Fruit fly (Drosophila melanogaster) whole organism, embryonic: Measurements from ENCODE around the gene CG32040.

Experiments used
- Asciz ChIP-seq: fragments of 200-800 bp; sonication (Bioruptor generic); optimal IDR thresholded peaks from 2 replicates; lab custom pipeline; 2017; ENCODE audit warnings: missing biosample characterization, mild to moderate bottlenecking, missing genetic modification characterization, missing genetic modification reagents
- Atf-2 ChIP-seq: fragments of 200-800 bp; sonication (Bioruptor generic); optimal IDR thresholded peaks from 2 replicates; lab custom pipeline; 2016; ENCODE audit warnings: missing biosample characterization, missing genetic modification characterization
- CG10321 ChIP-seq: fragments of 200-800 bp; sonication (Bioruptor generic); IDR thresholded peaks from 2 replicates; pipeline ENCODE4 v1.3.6; 2022; ENCODE audit warnings: missing biosample characterization, missing genetic modification characterization
- CG13894 ChIP-seq: fragments of 200-800 bp; sonication (Bioruptor generic); optimal IDR thresholded peaks from 3 replicates; lab custom pipeline; 2018; ENCODE audit warnings: missing biosample characterization, mild to moderate bottlenecking, missing genetic modification characterization, moderate library complexity
- CG15479 ChIP-seq: fragments of 200-800 bp; sonication (Bioruptor generic); optimal IDR thresholded peaks from 3 replicates; lab custom pipeline; 2019; ENCODE audit warnings: missing biosample characterization, mild to moderate bottlenecking, missing genetic modification characterization, moderate library complexity
- CG15514 ChIP-seq: fragments of 200-800 bp; sonication (Bioruptor generic); optimal IDR thresholded peaks from 3 replicates; lab custom pipeline; 2017; ENCODE audit warnings: missing biosample characterization, missing genetic modification characterization, mild to moderate bottlenecking, moderate library complexity, missing genetic modification reagents
- CG15601 ChIP-seq: fragments of 200-800 bp; sonication (Bioruptor generic); optimal IDR thresholded peaks from 3 replicates; lab custom pipeline; 2019; ENCODE audit warnings: missing biosample characterization, mild to moderate bottlenecking, missing genetic modification characterization, moderate library complexity
- CG17385 ChIP-seq: fragments of 200-800 bp; sonication (Bioruptor generic); optimal IDR thresholded peaks from 3 replicates; lab custom pipeline; 2018; ENCODE audit warnings: missing biosample characterization, mild to moderate bottlenecking, missing genetic modification characterization
- CG1832 ChIP-seq: fragments of 200-800 bp; sonication (Bioruptor generic); optimal IDR thresholded peaks from 2 replicates; lab custom pipeline; 2017; ENCODE audit warnings: missing biosample characterization, mild to moderate bottlenecking, missing genetic modification characterization, inconsistent platforms
- CG18619 ChIP-seq: fragments of 200-800 bp; sonication (Bioruptor generic); optimal IDR thresholded peaks from 3 replicates; lab custom pipeline; 2017; ENCODE audit warnings: missing biosample characterization, mild to moderate bottlenecking, missing genetic modification characterization
- CG32532 ChIP-seq: fragments of 200-800 bp; sonication (Bioruptor generic); IDR thresholded peaks from 2 replicates; pipeline ENCODE4 v1.3.6; 2022; ENCODE audit warnings: missing biosample characterization, missing genetic modification characterization
- CG6813 ChIP-seq: fragments of 200-800 bp; sonication (Bioruptor generic); optimal IDR thresholded peaks from 2 replicates; lab custom pipeline; 2017; ENCODE audit warnings: missing biosample characterization, missing genetic modification characterization, mild to moderate bottlenecking, moderate library complexity, missing genetic modification reagents
- CG7556 ChIP-seq: fragments of 200-800 bp; sonication (Bioruptor generic); optimal IDR thresholded peaks from 2 replicates; lab custom pipeline; 2017; ENCODE audit warnings: missing biosample characterization, mild to moderate bottlenecking, missing genetic modification characterization
- CG8281 ChIP-seq: fragments of 200-800 bp; sonication (Bioruptor generic); optimal IDR thresholded peaks from 2 replicates; lab custom pipeline; 2018; ENCODE audit warnings: missing biosample characterization, mild to moderate bottlenecking, missing genetic modification characterization, moderate library complexity
- CG8359 ChIP-seq: fragments of 200-800 bp; sonication (Bioruptor generic); optimal IDR thresholded peaks from 2 replicates; lab custom pipeline; 2017; ENCODE audit warnings: missing biosample characterization, mild to moderate bottlenecking, missing genetic modification characterization, borderline replicate concordance
- CG8924 ChIP-seq: fragments of 200-800 bp; optimal IDR thresholded peaks from 3 replicates; lab custom pipeline; 2019; ENCODE audit warnings: missing biosample characterization, mild to moderate bottlenecking, missing genetic modification characterization, moderate library complexity
- CG9437 ChIP-seq: fragments of 200-800 bp; sonication (Bioruptor generic); optimal IDR thresholded peaks from 2 replicates; lab custom pipeline; 2018; ENCODE audit warnings: missing biosample characterization, mild to moderate bottlenecking, missing genetic modification characterization
- D ChIP-seq, 2 experiments: fragments of 200-800 bp in 1 of 2; fragments of >200 bp in 1 of 2; sonication (Bioruptor generic) in 1 of 2; optimal IDR thresholded peaks; 2 replicates in 1 of 2; 3 replicates in 1 of 2; lab custom pipeline; 2017; ENCODE audit warnings: mild to moderate bottlenecking in 1 of 2, missing biosample characterization in 1 of 2, missing genetic modification characterization in 1 of 2, missing genetic modification reagents in 1 of 2
- Dbx ChIP-seq: fragments of 200-800 bp; sonication (Bioruptor generic); IDR thresholded peaks from 3 replicates; pipeline ENCODE4 v1.3.6; 2022; ENCODE audit warnings: missing biosample characterization, missing genetic modification characterization
- Drgx ChIP-seq: fragments of 200-800 bp; sonication (Bioruptor generic); IDR thresholded peaks from 2 replicates; pipeline ENCODE4 v1.3.6; 2022; ENCODE audit warnings: missing biosample characterization, missing genetic modification characterization
- Eip74EF ChIP-seq, 2 experiments: fragments of 200-800 bp in 1 of 2; fragments of >200 bp in 1 of 2; sonication (Bioruptor generic) in 1 of 2; optimal IDR thresholded peaks; 2 replicates each; lab custom pipeline; 2017 to 2019; ENCODE audit warnings: missing biosample characterization in 2 of 2, missing genetic modification characterization in 2 of 2, mild to moderate bottlenecking in 1 of 2, moderate library complexity in 1 of 2
- Neu2 ChIP-seq: fragments of 200-800 bp; sonication (Bioruptor generic); optimal IDR thresholded peaks from 3 replicates; lab custom pipeline; 2016; ENCODE audit warnings: missing biosample characterization, missing genetic modification characterization, borderline replicate concordance
- ara ChIP-seq: fragments of 200-800 bp; sonication (Bioruptor generic); IDR thresholded peaks from 2 replicates; pipeline ENCODE4 v1.3.6; 2022; ENCODE audit warnings: missing biosample characterization, missing genetic modification characterization
- bigmax ChIP-seq: fragments of 200-800 bp; sonication (Bioruptor generic); optimal IDR thresholded peaks from 2 replicates; lab custom pipeline; 2018; ENCODE audit warnings: missing biosample characterization, mild to moderate bottlenecking, missing genetic modification characterization
- cg ChIP-seq: fragments of 200-800 bp; sonication (Bioruptor generic); optimal IDR thresholded peaks from 3 replicates; lab custom pipeline; 2019; ENCODE audit warnings: missing biosample characterization, mild to moderate bottlenecking, missing genetic modification characterization, moderate library complexity
- chm ChIP-seq: fragments of 200-800 bp; sonication (Bioruptor generic); IDR thresholded peaks from 2 replicates; pipeline ENCODE4 v1.3.6; 2022; ENCODE audit warnings: missing biosample characterization, missing genetic modification characterization
- ci ChIP-seq: fragments of 200-800 bp; sonication (Bioruptor generic); IDR thresholded peaks from 3 replicates; pipeline ENCODE4 v1.3.6; 2022; ENCODE audit warnings: missing biosample characterization, missing genetic modification characterization
- corto ChIP-seq: fragments of 200-800 bp; sonication (Bioruptor generic); optimal IDR thresholded peaks from 2 replicates; lab custom pipeline; 2016; ENCODE audit warnings: missing biosample characterization, mild to moderate bottlenecking, missing genetic modification characterization, moderate library complexity
- cwo ChIP-seq: fragments of 200-800 bp; sonication (Bioruptor generic); optimal IDR thresholded peaks from 3 replicates; lab custom pipeline; 2017; ENCODE audit warnings: missing biosample characterization, missing genetic modification characterization, mild to moderate bottlenecking, moderate library complexity, missing genetic modification reagents
- dimm ChIP-seq: fragments of 200-800 bp; sonication (Bioruptor generic); IDR thresholded peaks from 2 replicates; pipeline ENCODE4 v1.3.6; 2022; ENCODE audit warnings: missing biosample characterization, missing genetic modification characterization
- disco-r ChIP-seq: fragments of 200-800 bp; sonication (Bioruptor generic); optimal IDR thresholded peaks from 2 replicates; lab custom pipeline; 2016; ENCODE audit warnings: missing biosample characterization, missing genetic modification characterization
- dm ChIP-seq: fragments of 200-800 bp; sonication (Bioruptor generic); optimal IDR thresholded peaks from 3 replicates; lab custom pipeline; 2016; ENCODE audit warnings: missing biosample characterization, missing genetic modification characterization
- gce ChIP-seq: fragments of 200-800 bp; sonication (Bioruptor generic); IDR thresholded peaks from 3 replicates; pipeline ENCODE4 v1.3.6; 2022; ENCODE audit warnings: missing biosample characterization, missing genetic modification characterization
- grau ChIP-seq: fragments of 200-800 bp; optimal IDR thresholded peaks from 3 replicates; lab custom pipeline; 2019; ENCODE audit warnings: missing biosample characterization, mild to moderate bottlenecking, missing genetic modification characterization, moderate library complexity
- her ChIP-seq: fragments of 200-800 bp; sonication (Bioruptor generic); optimal IDR thresholded peaks from 2 replicates; lab custom pipeline; 2016; ENCODE audit warnings: missing biosample characterization, missing genetic modification characterization
- luna ChIP-seq: fragments of 200-800 bp; sonication (Bioruptor generic); optimal IDR thresholded peaks from 2 replicates; lab custom pipeline; 2016; ENCODE audit warnings: missing biosample characterization, missing genetic modification characterization
- pb ChIP-seq: fragments of 200-800 bp; sonication (Bioruptor generic); optimal IDR thresholded peaks from 3 replicates; lab custom pipeline; 2016; ENCODE audit warnings: missing biosample characterization, missing genetic modification characterization
- pros ChIP-seq: fragments of 200-800 bp; sonication (Bioruptor generic); optimal IDR thresholded peaks from 3 replicates; lab custom pipeline; 2019; ENCODE audit warnings: missing biosample characterization, mild to moderate bottlenecking, missing genetic modification characterization, moderate library complexity
- so ChIP-seq: fragments of 200-800 bp; sonication (Bioruptor generic); IDR thresholded peaks from 3 replicates; pipeline ENCODE4 v1.3.6; 2022; ENCODE audit warnings: missing biosample characterization, missing genetic modification characterization
- ttk ChIP-seq: fragments of 200-800 bp; sonication (Bioruptor generic); IDR thresholded peaks from 2 replicates; pipeline ENCODE4 v2.1.2; 2022; ENCODE audit warnings: missing biosample characterization, missing genetic modification characterization

The CG32040 gene

DNA sequence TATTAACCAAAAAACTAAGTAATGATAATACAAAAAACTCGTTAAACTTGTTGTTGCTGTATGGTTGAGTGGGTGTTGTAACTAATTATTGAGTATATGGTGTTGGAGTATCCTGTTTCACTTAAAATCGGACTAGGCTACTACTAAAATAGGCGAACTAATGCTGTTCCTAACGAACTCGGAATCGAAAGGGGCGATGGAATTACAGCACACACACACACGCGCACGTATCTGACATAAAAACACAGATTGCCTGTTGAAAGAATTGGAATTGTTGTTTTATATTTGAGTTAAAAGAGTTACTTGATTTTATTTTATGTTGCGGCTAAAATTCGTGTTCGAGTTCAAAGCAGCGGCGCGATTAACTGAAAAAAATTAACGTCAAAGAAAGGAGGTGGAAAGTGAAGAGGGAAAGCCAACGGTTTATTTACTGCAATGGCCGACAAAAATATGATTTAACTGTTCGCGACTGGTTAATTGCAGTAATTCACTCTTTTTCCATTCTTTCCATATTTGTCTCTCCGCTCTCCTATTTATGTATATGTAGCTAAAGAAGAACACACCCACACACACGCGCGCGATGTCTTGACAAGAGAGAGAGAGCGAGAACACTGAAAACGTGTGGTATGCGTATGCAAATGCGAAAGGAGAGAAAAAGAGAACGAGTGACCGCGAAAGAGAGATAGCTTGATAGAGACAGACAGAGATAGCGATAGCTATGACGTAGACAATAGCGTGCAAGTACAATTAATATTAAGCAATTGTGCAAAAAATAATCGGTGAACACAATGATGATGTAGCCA lies 47.7 kb downstream of the CG32040 start (continued):
- TF ChIP-seq ara (GFP tag; lab: Robert Waterston, UW) (no peak), Drgx (GFP tag; lab: Robert Waterston, UW) (no peak), Asciz (no peak), CG8281 (no peak), CG32532 (no peak), disco-r (GFP tag; lab: Kevin White, UChicago) (no peak), cg (GFP tag; lab: Kevin White, UChicago) (peak; percentile 90), CG6813 (no peak), cwo (peak; percentile 13), pb (no peak), grau (no peak), ci (GFP tag; lab: Robert Waterston, UW) (no peak), D (optimal IDR thresholded peaks at IDR 0.05; lab: Kevin White, UChicago) (peak; percentile 6), D (GFP tag; optimal IDR thresholded peaks at IDR 0.05; lab: Kevin White, UChicago) (no peak), CG8359 (no peak), dimm (GFP tag; lab: Robert Waterston, UW) (no peak), CG9437 (GFP tag; lab: Kevin White, UChicago) (no peak), CG8924 (tag; lab: Kevin White, UChicago) (peak; percentile 20), bigmax (GFP tag; lab: Kevin White, UChicago) (no peak), CG7556 (GFP tag; lab: Kevin White, UChicago) (no peak), so (peak; percentile 42; the same call in 1 of the 3 replicates), her (GFP tag; lab: Kevin White, UChicago) (no peak), corto (GFP tag; lab: Kevin White, UChicago) (no peak), CG18619 (GFP tag; lab: Kevin White, UChicago) (no peak), luna (GFP tag; lab: Kevin White, UChicago) (no peak), ttk (no peak), CG17385 (peak; percentile 11), pros (GFP tag; lab: Kevin White, UChicago) (peak; percentile 70), Dbx (GFP tag; lab: Robert Waterston, UW) (no peak), CG10321 (GFP tag; lab: Robert Waterston, UW) (peak; percentile 58; the same call in 1 of the 2 replicates), dm (GFP tag; lab: Kevin White, UChicago) (no peak), Atf-2 (no peak), chm (GFP tag; lab: Robert Waterston, UW) (peak; percentile 59; the same call in 1 of the 2 replicates), CG15479 (peak; percentile 91), CG1832 (peak; percentile 85), Neu2 (GFP tag; lab: Kevin White, UChicago) (no peak), gce (no peak), Eip74EF (GFP tag; optimal IDR thresholded peaks at IDR 0.05; lab: Kevin White, UChicago) (no peak), CG15601 (tag; lab: Kevin White, UChicago) (no peak), CG13894 (tag; lab: Kevin White, UChicago) (no peak), CG15514 (GFP tag; lab: Kevin White, UChicago) (no peak)
- TF ChIP-seq, all 482 proteins: peak for 37
